Worm (Caenorhabditis elegans): Measurements from ENCODE around the gene hrg-2.

The hrg-2 gene

DNA sequence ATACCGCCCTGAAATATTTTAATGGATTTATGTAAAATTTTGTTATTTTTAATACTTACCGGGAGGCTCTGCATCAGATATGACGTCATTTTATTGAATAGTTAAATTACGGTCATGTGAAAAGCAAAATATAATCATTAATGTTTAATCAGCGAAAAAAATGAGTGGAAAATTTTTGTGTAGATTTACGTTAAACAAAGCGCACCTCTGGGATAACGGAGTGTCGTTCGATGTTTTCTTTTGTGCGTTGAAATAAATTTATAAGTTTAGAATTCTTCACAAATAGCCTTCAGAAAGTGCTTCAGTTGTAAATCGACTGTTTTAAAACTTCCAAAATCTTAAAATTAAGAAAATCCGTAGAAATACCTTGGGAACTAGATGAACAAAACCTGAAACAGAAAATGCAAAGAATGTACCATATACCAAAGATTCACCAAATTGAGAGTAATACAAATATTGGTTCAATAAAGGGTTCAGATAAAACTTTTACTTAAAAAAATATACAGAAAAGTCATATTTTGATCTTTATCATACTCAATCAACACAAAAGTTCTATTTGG lies 9.6 kb downstream of the hrg-2 start, which contains the start of the genes K01D12.20 and miga-1:
K01D12.20 (minus strand) TSS at position 138 of the 560 bp plus-strand sequence.
miga-1 (minus strand) TSS at position 183 of the 560 bp plus-strand sequence.
- TF ChIP-seq jun-1 (tag; optimal IDR thresholded peaks at IDR 0.05) (no peak), nhr-76 (tag; optimal IDR thresholded peaks at IDR 0.05) (no peak), daf-16 (GFP tag; optimal IDR thresholded peaks at IDR 0.05) (no peak), daf-16 (tag; optimal IDR thresholded peaks at IDR 0.05) (peak; percentile 38), aha-1 (tag) (peak; percentile 69), R02D3.7 (tag; optimal IDR thresholded peaks at IDR 0.05) (peak; percentile 78), nhr-6 (tag; optimal IDR thresholded peaks at IDR 0.05) (peak; percentile 92), daf-12 (tag; optimal IDR thresholded peaks at IDR 0.05) (no peak), T20F7.1 (GFP tag; optimal IDR thresholded peaks at IDR 0.05) (peak; percentile 97), rbr-2 (tag; optimal IDR thresholded peaks at IDR 0.05) (peak; percentile 4), hlh-30 (tag; optimal IDR thresholded peaks at IDR 0.05; ENCODE audit: insufficient read depth) (peak; percentile 42), Y48G9A.11 (GFP tag; IDR thresholded peaks at IDR 0.05) (peak; percentile 97)

DNA sequence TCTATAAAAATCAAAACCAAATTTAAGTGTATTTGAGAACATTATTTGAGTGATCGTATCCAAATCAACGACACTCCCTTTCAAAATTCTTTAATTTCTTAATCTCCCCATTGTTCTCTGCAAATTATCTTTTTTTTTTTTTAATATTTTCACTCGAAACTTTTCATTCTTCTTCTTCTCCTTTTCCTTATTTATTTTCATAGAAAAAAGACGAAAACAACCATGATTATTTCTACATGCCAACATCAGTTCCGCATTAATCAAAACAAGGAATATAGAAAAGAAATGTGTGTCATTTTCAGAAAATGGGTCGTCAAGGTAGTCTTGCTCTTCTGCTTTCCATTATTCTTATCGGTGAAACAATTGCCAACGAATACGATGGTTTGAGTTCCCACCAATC lies 12.8 kb downstream of the hrg-2 start, which contains the start of gene K01D12.5:
K01D12.5 (plus strand) TSS at position 301 of the 400 bp plus-strand sequence.
- TF ChIP-seq F49E8.2 (tag; optimal IDR thresholded peaks at IDR 0.05; ENCODE audit: borderline replicate concordance): no peak
- TF ChIP-seq unc-130 (GFP tag; optimal IDR thresholded peaks at IDR 0.05): no peak
- no peak for TF ChIP-seq dve-1 (tag; optimal IDR thresholded peaks at IDR 0.05; ENCODE audit: insufficient read depth)
- TF ChIP-seq spr-1 (tag; optimal IDR thresholded peaks at IDR 0.05): no peak
- TF ChIP-seq pha-4 (GFP tag; IDR thresholded peaks at IDR 0.05): no peak
- no peak for TF ChIP-seq pha-4 (tag; optimal IDR thresholded peaks at IDR 0.05)
- no peak for TF ChIP-seq D1046.2 (GFP tag; IDR thresholded peaks at IDR 0.05)

ce11 chrV:12395699-12396098 lies 14.6 kb downstream of the hrg-2 start, which contains the start of gene twk-14:
TSS of gene twk-14 (minus strand) at chrV:12395706.
- TF ChIP-seq ceh-62 (tag; optimal IDR thresholded peaks at IDR 0.05) (no peak), unc-62 (GFP tag; optimal IDR thresholded peaks at IDR 0.05 in 1 of 2) (peak in 1 of 2 experiments; percentile 25), unc-62 (tag; optimal IDR thresholded peaks at IDR 0.05) (no peak)

DNA sequence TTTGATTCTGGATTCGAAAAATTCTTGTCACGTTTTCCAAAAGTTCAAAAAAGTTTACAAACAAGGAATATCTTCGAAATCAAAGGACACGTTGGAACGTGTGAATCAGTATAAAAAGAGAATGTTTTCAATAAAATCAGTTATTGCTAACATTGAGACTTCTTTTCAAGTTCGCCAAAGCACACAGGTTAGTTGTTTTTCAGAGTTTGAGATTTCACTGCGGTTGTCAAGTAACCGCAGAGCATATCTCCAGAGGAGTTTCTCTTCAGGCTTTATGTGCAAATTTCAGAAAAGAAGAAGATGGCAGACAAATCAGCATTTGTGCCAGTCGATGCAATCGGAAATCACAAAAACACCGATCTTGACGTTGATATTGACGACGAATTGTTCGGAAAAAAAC lies 24.2 kb downstream of the hrg-2 start, which contains the start of gene K01D12.15:
K01D12.15 (plus strand) TSS at position 301 of the 400 bp plus-strand sequence.
- TF ChIP-seq saeg-2 (GFP tag; IDR thresholded peaks at IDR 0.05) (no peak), lsy-2 (tag; optimal IDR thresholded peaks at IDR 0.05) (no peak), lin-29 (GFP tag; IDR thresholded peaks at IDR 0.05) (no peak), ztf-7 (tag; optimal IDR thresholded peaks at IDR 0.05) (no peak), spr-1 (tag; optimal IDR thresholded peaks at IDR 0.05) (no peak), lin-13 (GFP tag; optimal IDR thresholded peaks at IDR 0.05) (no peak), cey-2 (tag; optimal IDR thresholded peaks at IDR 0.05; ENCODE audit: borderline replicate concordance, insufficient read depth) (no peak)

DNA sequence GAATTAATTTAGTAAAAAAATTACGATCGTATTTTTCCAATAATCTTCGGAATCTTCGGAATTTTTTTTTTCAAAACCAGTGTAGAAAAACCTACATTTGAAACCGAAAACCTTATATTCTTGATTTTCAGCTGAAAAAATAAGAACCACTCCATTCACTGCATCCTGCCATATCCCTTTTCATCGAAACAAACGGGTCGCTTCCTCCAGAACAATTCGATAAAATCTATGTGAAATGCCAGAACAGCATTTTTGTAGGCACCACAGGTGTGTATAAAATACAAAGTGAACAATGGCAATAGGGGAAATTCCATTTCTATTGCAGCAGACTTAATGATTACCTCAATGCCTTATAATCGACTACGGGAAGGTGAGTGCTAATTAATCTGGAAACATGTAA lies 33.1 kb downstream of the hrg-2 start, which contains the start of gene K01D12.1:
K01D12.1 (plus strand) TSS at position 301 of the 400 bp plus-strand sequence.
- TF ChIP-seq unc-62 (GFP tag; optimal IDR thresholded peaks at IDR 0.05 in 1 of 2) (peak in 1 of 2 experiments; percentile 71), unc-62 (tag; optimal IDR thresholded peaks at IDR 0.05) (no peak), F44E2.7 (GFP tag; IDR thresholded peaks at IDR 0.05) (no peak), ces-1 (GFP tag; optimal IDR thresholded peaks at IDR 0.05) (no peak), tag-97 (GFP tag; IDR thresholded peaks at IDR 0.05) (no peak), rbr-2 (tag; optimal IDR thresholded peaks at IDR 0.05) (no peak), aha-1 (tag) (peak; percentile 70), unc-39 (tag; optimal IDR thresholded peaks at IDR 0.05) (no peak), R02D3.7 (tag; optimal IDR thresholded peaks at IDR 0.05) (no peak)

All from whole organism, L4 larva.